Worm (Caenorhabditis elegans): ENCODE results near the gene lgc-4.

ce11 chrX:9237708-9238107 is 4.3 kb downstream of the lgc-4 start:
- TF ChIP-seq nhr-85 (tag): no peak
- no peak for TF ChIP-seq nhr-71 (tag; optimal IDR thresholded peaks at IDR 0.05)
- TF ChIP-seq grh-1 (GFP tag; IDR thresholded peaks at IDR 0.05): no peak
- no peak for TF ChIP-seq efl-1 (optimal IDR thresholded peaks at IDR 0.05)
- no peak for TF ChIP-seq efl-1 (GFP tag; optimal IDR thresholded peaks at IDR 0.05 in 1 of 2)
- no peak for TF ChIP-seq fkh-10 (GFP tag; optimal IDR thresholded peaks at IDR 0.05)
- TF ChIP-seq ces-1 (GFP tag; optimal IDR thresholded peaks at IDR 0.05): no peak
- TF ChIP-seq ama-1 (optimal IDR thresholded peaks at IDR 0.05): no peak
- no peak for TF ChIP-seq nhr-28 (tag; optimal IDR thresholded peaks at IDR 0.05)
- no peak for TF ChIP-seq unc-62 (GFP tag; optimal IDR thresholded peaks at IDR 0.05)
- no peak for TF ChIP-seq snpc-4 (tag; optimal IDR thresholded peaks at IDR 0.05)

Measured in whole organism, L1 larva.